Worm (Caenorhabditis elegans): Measurements from ENCODE around the gene srw-12.

DNA sequence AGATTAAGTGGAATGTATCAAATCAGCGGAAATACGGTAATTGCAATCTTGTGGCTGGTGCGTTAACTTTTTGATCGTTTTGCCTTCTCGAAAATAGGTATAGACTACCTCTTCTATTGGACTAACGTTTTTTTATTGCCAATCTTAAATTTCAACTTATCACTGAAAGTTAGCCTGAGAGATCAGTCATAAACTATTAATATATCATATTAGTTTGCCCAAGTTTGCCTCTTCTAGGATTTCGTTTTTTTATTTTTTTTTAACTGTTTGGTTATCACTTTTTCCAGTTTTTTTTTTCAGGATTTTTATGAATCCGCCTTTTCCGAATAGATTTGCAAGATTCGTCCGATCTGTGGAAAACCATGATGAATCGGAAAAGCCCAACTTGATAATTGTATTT is 6.0 kb upstream of the srw-12 start, which contains the start of gene kin-30:
- TF ChIP-seq ama-1 (optimal IDR thresholded peaks at IDR 0.05), result no peak
- TF ChIP-seq nfya-1 (tag; optimal IDR thresholded peaks at IDR 0.05), result no peak
- no peak for TF ChIP-seq ztf-16 (tag; optimal IDR thresholded peaks at IDR 0.05)
- no peak for TF ChIP-seq pha-4 (tag; optimal IDR thresholded peaks at IDR 0.05)
- TF ChIP-seq ets-4 (tag; optimal IDR thresholded peaks at IDR 0.05), result no peak
- no peak for TF ChIP-seq pag-3 (tag; optimal IDR thresholded peaks at IDR 0.05; ENCODE audit: borderline replicate concordance)
- TF ChIP-seq mec-3 (tag; optimal IDR thresholded peaks at IDR 0.05; ENCODE audit: borderline replicate concordance), result no peak
- TF ChIP-seq unc-42 (tag; optimal IDR thresholded peaks at IDR 0.05), result no peak
